Fruit fly (Drosophila melanogaster) whole organism: Measurements from ENCODE around the gene CG14982.

Experiments used
- CG8478 ChIP-seq: fragments of >200 bp; optimal IDR thresholded peaks from 2 replicates; lab custom pipeline; 2018; ENCODE audit warnings: inconsistent platforms
- Dll ChIP-seq: fragments of >200 bp; optimal IDR thresholded peaks from 2 replicates; lab custom pipeline; 2017
- EcR ChIP-seq, 2 experiments: fragments of >200 bp; optimal IDR thresholded peaks; 2 replicates each; lab custom pipeline; 2017; ENCODE audit warnings: missing biosample characterization in 2 of 2, missing genetic modification characterization in 2 of 2, missing genetic modification reagents in 2 of 2
- pan ChIP-seq: fragments of >200 bp; optimal IDR thresholded peaks from 2 replicates; lab custom pipeline; 2017
- psq ChIP-seq: fragments of >200 bp; optimal IDR thresholded peaks from 2 replicates; lab custom pipeline; 2017
- usp ChIP-seq: fragments of >200 bp; optimal IDR thresholded peaks from 2 replicates; lab custom pipeline; 2017; ENCODE audit warnings: missing biosample characterization, missing genetic modification characterization, mixed read lengths

dm6 chr3L:3923631-3924274, 18.8 kb upstream of the CG14982 start:
- TF ChIP-seq CG8478, result no peak
- no peak for TF ChIP-seq pan (lab: Kevin White, UChicago)
- TF ChIP-seq Dll (lab: Kevin White, UChicago), result no peak
- TF ChIP-seq psq (lab: Kevin White, UChicago), result no peak
- TF ChIP-seq usp (GFP tag; lab: Kevin White, UChicago), result no peak
- no peak for TF ChIP-seq EcR (GFP tag; optimal IDR thresholded peaks at IDR 0.05; lab: Kevin White, UChicago)
